Fruit fly (Drosophila melanogaster) whole organism, prepupa: Measurements from ENCODE around the gene strat.

Experiments
- Blimp-1 ChIP-seq: fragments of 200-800 bp; sonication (Bioruptor generic); optimal IDR thresholded peaks from 3 replicates; lab custom pipeline; 2017; ENCODE audit warnings: missing biosample characterization, missing genetic modification characterization, mild to moderate bottlenecking, moderate library complexity, missing genetic modification reagents
- CG10631 ChIP-seq: fragments of 200-800 bp; sonication (Bioruptor generic); optimal IDR thresholded peaks from 2 replicates; lab custom pipeline; 2016; ENCODE audit warnings: missing biosample characterization, missing genetic modification characterization
- CG10669 ChIP-seq: fragments of 200-800 bp; sonication (Bioruptor generic); optimal IDR thresholded peaks from 3 replicates; lab custom pipeline; 2018; ENCODE audit warnings: missing biosample characterization, mild to moderate bottlenecking, missing genetic modification characterization, moderate library complexity
- CG11294 ChIP-seq: fragments of 200-800 bp; sonication (Bioruptor generic); IDR thresholded peaks from 2 replicates; pipeline ENCODE4 v1.3.6; 2022; ENCODE audit warnings: missing biosample characterization, missing genetic modification characterization
- CG15336 ChIP-seq: fragments of 200-800 bp; sonication (Bioruptor generic); IDR thresholded peaks from 2 replicates; pipeline ENCODE4 v1.3.6; 2022; ENCODE audit warnings: missing biosample characterization, missing genetic modification characterization
- CG1621 ChIP-seq: fragments of 200-800 bp; sonication (Bioruptor generic); optimal IDR thresholded peaks from 3 replicates; lab custom pipeline; 2018; ENCODE audit warnings: missing biosample characterization, mild to moderate bottlenecking, missing genetic modification characterization
- CG16779 ChIP-seq: fragments of 200-800 bp; sonication (Bioruptor generic); optimal IDR thresholded peaks from 3 replicates; lab custom pipeline; 2017; ENCODE audit warnings: missing biosample characterization, mild to moderate bottlenecking, missing genetic modification characterization
- CG3032 ChIP-seq: fragments of 200-800 bp; optimal IDR thresholded peaks from 2 replicates; lab custom pipeline; 2019; ENCODE audit warnings: missing biosample characterization, mild to moderate bottlenecking, missing genetic modification characterization, moderate library complexity
- CG32006 ChIP-seq: fragments of 200-800 bp; sonication (Bioruptor generic); optimal IDR thresholded peaks from 3 replicates; lab custom pipeline; 2017; ENCODE audit warnings: missing biosample characterization, mild to moderate bottlenecking, missing genetic modification characterization
- CG4318 ChIP-seq: fragments of 200-800 bp; sonication (Bioruptor generic); optimal IDR thresholded peaks from 3 replicates; lab custom pipeline; 2017; ENCODE audit warnings: missing biosample characterization, mild to moderate bottlenecking, missing genetic modification characterization
- CG6276 ChIP-seq: fragments of 200-800 bp; sonication (Bioruptor generic); optimal IDR thresholded peaks from 2 replicates; lab custom pipeline; 2017; ENCODE audit warnings: missing biosample characterization, mild to moderate bottlenecking, missing genetic modification characterization
- CG6792 ChIP-seq: fragments of 200-800 bp; sonication (Bioruptor generic); optimal IDR thresholded peaks from 3 replicates; lab custom pipeline; 2016; ENCODE audit warnings: missing biosample characterization, missing genetic modification characterization
- CG6808 ChIP-seq: fragments of 200-800 bp; sonication (Bioruptor generic); optimal IDR thresholded peaks from 3 replicates; lab custom pipeline; 2017; ENCODE audit warnings: missing biosample characterization, missing genetic modification characterization, mild to moderate bottlenecking, moderate library complexity, missing genetic modification reagents
- CG6854 ChIP-seq: fragments of 200-800 bp; sonication (Bioruptor generic); optimal IDR thresholded peaks from 2 replicates; lab custom pipeline; 2017; ENCODE audit warnings: missing biosample characterization, mild to moderate bottlenecking, missing genetic modification characterization
- CG7368 ChIP-seq: fragments of 200-800 bp; sonication (Bioruptor generic); optimal IDR thresholded peaks from 3 replicates; lab custom pipeline; 2016; ENCODE audit warnings: missing biosample characterization, missing genetic modification characterization
- CG8119 ChIP-seq: fragments of 200-800 bp; sonication (Bioruptor generic); IDR thresholded peaks from 3 replicates; pipeline ENCODE4 v1.3.6; 2022; ENCODE audit warnings: missing biosample characterization, missing genetic modification characterization
- CG8319 ChIP-seq: fragments of 200-800 bp; sonication (Bioruptor generic); optimal IDR thresholded peaks from 3 replicates; lab custom pipeline; 2016; ENCODE audit warnings: missing biosample characterization, missing genetic modification characterization
- CG8632 ChIP-seq: fragments of 200-800 bp; sonication (Bioruptor generic); optimal IDR thresholded peaks from 3 replicates; lab custom pipeline; 2016; ENCODE audit warnings: missing biosample characterization, missing genetic modification characterization
- CG9139 ChIP-seq: fragments of 200-800 bp; sonication (Bioruptor generic); optimal IDR thresholded peaks from 3 replicates; lab custom pipeline; 2017; ENCODE audit warnings: missing biosample characterization, mild to moderate bottlenecking, missing genetic modification characterization
- Eip75B ChIP-seq: fragments of 200-800 bp; sonication (Bioruptor generic); optimal IDR thresholded peaks from 3 replicates; lab custom pipeline; 2016; ENCODE audit warnings: missing biosample characterization, missing genetic modification characterization
- Eip78C ChIP-seq: fragments of 200-800 bp; sonication (Bioruptor generic); peaks from one replicate; lab custom pipeline; 2016; ENCODE audit warnings: missing biosample characterization, missing genetic modification characterization
- Eip93F ChIP-seq: fragments of 200-800 bp; sonication (Bioruptor generic); optimal IDR thresholded peaks from 2 replicates; lab custom pipeline; 2016; ENCODE audit warnings: missing biosample characterization, mild to moderate bottlenecking, missing genetic modification characterization
- Ets21C ChIP-seq: fragments of 200-800 bp; sonication (Bioruptor generic); optimal IDR thresholded peaks from 3 replicates; lab custom pipeline; 2016; ENCODE audit warnings: missing biosample characterization, missing genetic modification characterization
- Ets96B ChIP-seq: fragments of 200-800 bp; optimal IDR thresholded peaks from 2 replicates; lab custom pipeline; 2019; ENCODE audit warnings: missing biosample characterization, mild to moderate bottlenecking, missing genetic modification characterization, moderate library complexity
- Gug ChIP-seq: fragments of 200-800 bp; sonication (Bioruptor generic); IDR thresholded peaks from 2 replicates; pipeline ENCODE4 v1.3.6; 2022; ENCODE audit warnings: missing biosample characterization, missing genetic modification characterization
- Hr38 ChIP-seq: sonication (Bioruptor generic); optimal IDR thresholded peaks from 2 replicates; lab custom pipeline; 2016; ENCODE audit warnings: missing biosample characterization, missing genetic modification characterization
- Hr4 ChIP-seq: fragments of 200-800 bp; sonication (Bioruptor generic); optimal IDR thresholded peaks from 3 replicates; lab custom pipeline; 2016; ENCODE audit warnings: missing biosample characterization, missing genetic modification characterization
- Sox102F ChIP-seq: fragments of 200-800 bp; sonication (Bioruptor generic); optimal IDR thresholded peaks from 2 replicates; lab custom pipeline; 2016; ENCODE audit warnings: missing biosample characterization, mild to moderate bottlenecking, missing genetic modification characterization
- Sox14 ChIP-seq: fragments of 200-800 bp; sonication (Bioruptor generic); optimal IDR thresholded peaks from 3 replicates; lab custom pipeline; 2016; ENCODE audit warnings: missing biosample characterization, missing genetic modification characterization
- acj6 ChIP-seq: fragments of 200-800 bp; sonication (Bioruptor generic); optimal IDR thresholded peaks from 3 replicates; lab custom pipeline; 2016; ENCODE audit warnings: missing biosample characterization, missing genetic modification characterization
- cyc ChIP-seq: fragments of 200-800 bp; sonication (Bioruptor generic); optimal IDR thresholded peaks from 3 replicates; lab custom pipeline; 2016; ENCODE audit warnings: missing biosample characterization, missing genetic modification characterization
- dac ChIP-seq: fragments of 200-800 bp; sonication (Bioruptor generic); optimal IDR thresholded peaks from 2 replicates; lab custom pipeline; 2017; ENCODE audit warnings: missing biosample characterization, mild to moderate bottlenecking, missing genetic modification characterization
- eg ChIP-seq: fragments of 200-800 bp; sonication (Bioruptor generic); IDR thresholded peaks from 3 replicates; pipeline ENCODE4 v1.3.6; 2022; ENCODE audit warnings: missing biosample characterization, missing genetic modification characterization
- esn ChIP-seq: fragments of 200-800 bp; sonication (Bioruptor generic); optimal IDR thresholded peaks from 2 replicates; lab custom pipeline; 2016; ENCODE audit warnings: missing biosample characterization, mild to moderate bottlenecking, missing genetic modification characterization, moderate library complexity
- fkh ChIP-seq: fragments of 200-800 bp; sonication (Bioruptor generic); optimal IDR thresholded peaks from 3 replicates; lab custom pipeline; 2017; ENCODE audit warnings: missing biosample characterization, mild to moderate bottlenecking, missing genetic modification characterization, moderate library complexity
- lz ChIP-seq: fragments of 200-800 bp; sonication (Bioruptor generic); optimal IDR thresholded peaks from 3 replicates; lab custom pipeline; 2016; ENCODE audit warnings: missing biosample characterization, missing genetic modification characterization
- net ChIP-seq: fragments of 200-800 bp; sonication (Bioruptor generic); optimal IDR thresholded peaks from 3 replicates; lab custom pipeline; 2016; ENCODE audit warnings: missing biosample characterization, missing genetic modification characterization
- pdm3 ChIP-seq: fragments of 200-800 bp; sonication (Bioruptor generic); optimal IDR thresholded peaks from 3 replicates; lab custom pipeline; 2016; ENCODE audit warnings: missing biosample characterization, missing genetic modification characterization
- salr ChIP-seq, 2 experiments: fragments of 200-800 bp; sonication (Bioruptor generic); optimal IDR thresholded peaks; 3 replicates each; lab custom pipeline; 2016 to 2018; ENCODE audit warnings: missing biosample characterization in 2 of 2, missing genetic modification characterization in 2 of 2, mild to moderate bottlenecking in 1 of 2
- spab ChIP-seq: fragments of 200-800 bp; sonication (Bioruptor generic); optimal IDR thresholded peaks from 2 replicates; lab custom pipeline; 2017; ENCODE audit warnings: missing biosample characterization, mild to moderate bottlenecking, missing genetic modification characterization, missing genetic modification reagents
- svp ChIP-seq: fragments of 200-800 bp; sonication (Bioruptor generic); peaks from one replicate; lab custom pipeline; 2016; ENCODE audit warnings: missing biosample characterization, missing genetic modification characterization
- topi ChIP-seq: fragments of 200-800 bp; sonication (Bioruptor generic); optimal IDR thresholded peaks from 3 replicates; lab custom pipeline; 2016; ENCODE audit warnings: missing biosample characterization, missing genetic modification characterization
- vri ChIP-seq: fragments of 200-800 bp; sonication (Bioruptor generic); optimal IDR thresholded peaks from 3 replicates; lab custom pipeline; 2016; ENCODE audit warnings: missing biosample characterization, mild to moderate bottlenecking, missing genetic modification characterization

strat gene

DNA sequence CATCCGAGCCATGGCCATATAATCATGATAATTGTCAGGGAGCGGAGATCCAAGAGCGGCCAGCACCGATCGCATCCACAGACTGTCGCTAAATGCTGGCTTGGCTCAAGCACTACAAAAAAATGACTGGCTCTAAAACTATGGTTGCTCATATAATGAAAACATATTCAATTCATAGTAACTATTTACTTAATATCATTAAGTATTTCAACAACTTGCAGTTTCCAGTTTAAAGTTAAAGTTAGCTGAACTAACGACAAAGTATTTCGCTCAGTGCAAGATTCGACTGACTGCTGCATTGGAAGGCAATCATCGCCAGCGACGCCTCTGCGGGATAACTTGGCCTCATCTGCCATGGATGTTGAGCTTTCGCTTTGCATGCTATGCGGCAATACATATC lies 49.2 kb upstream of the strat start (continued):
- TF ChIP-seq Eip75B (GFP tag; lab: Kevin White, UChicago) (peak; percentile 55), CG1621 (tag; lab: Kevin White, UChicago) (peak; percentile 63), Ets96B (tag; lab: Kevin White, UChicago) (peak; percentile 59), CG8319 (GFP tag; lab: Kevin White, UChicago) (peak; percentile 24), CG10669 (GFP tag; lab: Kevin White, UChicago) (peak; percentile 60), acj6 (peak; percentile 50), Sox14 (GFP tag; lab: Kevin White, UChicago) (peak; percentile 58), esn (peak; percentile 37), CG8119 (GFP tag; lab: Robert Waterston, UW) (peak; percentile 84), CG6854 (no peak), CG10631 (GFP tag; lab: Kevin White, UChicago) (peak; percentile 72), Ets21C (GFP tag; lab: Kevin White, UChicago) (no peak), dac (GFP tag; lab: Kevin White, UChicago) (peak; percentile 32), eg (GFP tag; lab: Robert Waterston, UW) (peak; percentile 82), Sox102F (GFP tag; lab: Kevin White, UChicago) (peak; percentile 29), cyc (GFP tag; lab: Kevin White, UChicago) (peak; percentile 45), CG8632 (GFP tag; lab: Kevin White, UChicago) (peak; percentile 31), CG16779 (tag; lab: Kevin White, UChicago) (peak; percentile 49), CG3032 (tag; lab: Kevin White, UChicago) (peak; percentile 44), pdm3 (GFP tag; lab: Kevin White, UChicago) (peak; percentile 60), svp (GFP tag; lab: Kevin White, UChicago) (peak; percentile 43), CG32006 (GFP tag; lab: Kevin White, UChicago) (peak; percentile 85), Eip78C (GFP tag; lab: Kevin White, UChicago) (peak; percentile 88), topi (GFP tag; lab: Kevin White, UChicago) (peak; percentile 41), Eip93F (GFP tag; lab: Kevin White, UChicago) (no peak), CG11294 (peak; percentile 57), fkh (GFP tag; lab: Kevin White, UChicago) (no peak)

DNA sequence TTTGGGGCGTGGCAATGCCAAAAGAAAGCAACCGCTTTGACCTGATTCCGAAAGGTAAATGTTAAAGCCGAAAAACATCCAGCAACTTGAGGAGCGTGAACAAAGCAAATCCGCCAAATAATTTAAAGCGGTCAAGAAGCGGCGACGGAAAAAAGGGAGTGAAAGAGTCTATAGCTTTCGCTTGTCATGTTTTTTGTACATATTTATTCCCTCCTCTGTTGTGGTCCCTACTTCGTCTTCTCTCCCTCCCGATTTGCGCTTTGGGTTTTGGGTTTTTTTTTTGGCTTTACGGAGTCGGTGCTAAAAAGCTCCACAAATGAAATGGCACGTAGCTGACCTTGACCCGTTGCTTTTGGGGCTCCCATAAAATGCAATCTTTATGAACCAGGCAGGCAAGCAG lies 46.0 kb upstream of the strat start:
- TF ChIP-seq CG6854 (peak; percentile 70), Blimp-1 (GFP tag; lab: Kevin White, UChicago) (peak; percentile 87), eg (GFP tag; lab: Robert Waterston, UW) (no peak), Gug (GFP tag; lab: Robert Waterston, UW) (no peak), CG8119 (GFP tag; lab: Robert Waterston, UW) (no peak), CG6808 (GFP tag; lab: Kevin White, UChicago) (no peak), CG16779 (tag; lab: Kevin White, UChicago) (no peak), CG8319 (GFP tag; lab: Kevin White, UChicago) (no peak), svp (GFP tag; lab: Kevin White, UChicago) (peak; percentile 69), dac (GFP tag; lab: Kevin White, UChicago) (no peak), CG32006 (GFP tag; lab: Kevin White, UChicago) (no peak), Eip75B (GFP tag; lab: Kevin White, UChicago) (peak; percentile 5), spab (GFP tag; lab: Kevin White, UChicago) (no peak), salr (GFP tag; optimal IDR thresholded peaks at IDR 0.05; lab: Kevin White, UChicago) (no peak), net (GFP tag; lab: Kevin White, UChicago) (no peak), acj6 (no peak), Eip78C (GFP tag; lab: Kevin White, UChicago) (peak; percentile 57), CG4318 (GFP tag; lab: Kevin White, UChicago) (no peak)

DNA sequence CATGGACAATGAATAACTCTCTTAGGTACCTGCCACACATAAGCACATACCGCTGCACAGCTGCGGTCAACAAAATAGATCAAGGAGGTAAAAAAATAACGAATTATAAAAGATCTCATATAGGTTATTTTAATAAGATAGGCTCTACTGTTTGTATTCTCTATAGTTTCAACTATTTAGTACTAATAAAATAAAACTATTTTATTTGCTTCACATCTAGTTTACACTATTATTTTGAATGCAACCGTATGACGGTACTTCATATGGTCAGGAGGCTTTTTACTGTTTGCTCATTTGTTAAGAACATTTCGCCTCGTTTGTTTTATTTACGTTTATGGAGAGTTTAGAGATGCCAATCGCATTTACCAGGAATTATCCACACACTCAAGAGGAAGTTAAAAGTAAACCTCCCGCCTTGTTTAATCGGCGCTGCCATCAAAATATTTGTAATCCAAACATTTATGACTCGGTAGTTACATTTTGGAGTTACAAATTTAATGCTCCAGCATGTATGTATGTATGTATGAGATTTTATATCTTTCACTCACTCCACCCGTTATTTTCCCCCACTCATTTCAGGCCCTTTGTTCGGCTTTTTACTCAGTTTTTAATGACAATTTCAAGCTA lies 45.1 kb upstream of the strat start:
- TF ChIP-seq Hr38 (GFP tag; lab: Kevin White, UChicago) = no peak
- no peak for TF ChIP-seq CG6854
- peak; percentile 70 for TF ChIP-seq CG10669 (GFP tag; lab: Kevin White, UChicago)
- peak; percentile 86 for TF ChIP-seq Hr4 (GFP tag; lab: Kevin White, UChicago)
- TF ChIP-seq CG6276 (GFP tag; lab: Kevin White, UChicago) = peak; percentile 76
- TF ChIP-seq CG15336 (GFP tag; lab: Robert Waterston, UW) = peak; percentile 91
- TF ChIP-seq Gug (GFP tag; lab: Robert Waterston, UW) = peak; percentile 52
- peak; percentile 6 for TF ChIP-seq CG8319 (GFP tag; lab: Kevin White, UChicago)
- TF ChIP-seq Ets96B (tag; lab: Kevin White, UChicago) = peak; percentile 79
- TF ChIP-seq CG4318 (GFP tag; lab: Kevin White, UChicago) = peak; percentile 60
- TF ChIP-seq Ets21C (GFP tag; lab: Kevin White, UChicago) = peak; percentile 7
- peak; percentile 63 for TF ChIP-seq CG10631 (GFP tag; lab: Kevin White, UChicago)
- peak; percentile 42 for TF ChIP-seq CG7368 (GFP tag; lab: Kevin White, UChicago)
- TF ChIP-seq vri (GFP tag; lab: Kevin White, UChicago) = peak; percentile 13
- TF ChIP-seq lz (GFP tag; lab: Kevin White, UChicago) = peak; percentile 61
- TF ChIP-seq pdm3 (GFP tag; lab: Kevin White, UChicago) = peak; percentile 69
- 0 out of 2 replicates have a peak, but pooled peaks have one; percentile 34 for TF ChIP-seq CG11294
- TF ChIP-seq CG6808 (GFP tag; lab: Kevin White, UChicago) = peak; percentile 56
- TF ChIP-seq CG6792 = peak; percentile 54
- peak; percentile 44 for TF ChIP-seq CG9139 (GFP tag; lab: Kevin White, UChicago)
- TF ChIP-seq fkh (GFP tag; lab: Kevin White, UChicago) = peak; percentile 75
- TF ChIP-seq CG8119 (GFP tag; lab: Robert Waterston, UW) = peak; percentile 87
- TF ChIP-seq CG8632 (GFP tag; lab: Kevin White, UChicago) = peak; percentile 60
- TF ChIP-seq Eip78C (GFP tag; lab: Kevin White, UChicago) = peak; percentile 85
